Fruit fly (Drosophila melanogaster): ENCODE data around the gene mthl10.

Gene mthl10

dm6 chr3L:294841-295408, 47.8 kb downstream of the mthl10 start (continued):
- TF ChIP-seq CG17361 (GFP tag; IDR thresholded peaks at IDR 0.05) = peak; percentile 64
- no peak for TF ChIP-seq gsb (GFP tag; IDR thresholded peaks at IDR 0.05)
- TF ChIP-seq unc-4 (GFP tag; IDR thresholded peaks at IDR 0.05; ENCODE audit: partially characterized antibody) = no peak
- no peak for TF ChIP-seq ci (GFP tag; IDR thresholded peaks at IDR 0.05)
- TF ChIP-seq Xrp1 (GFP tag; IDR thresholded peaks at IDR 0.05) = peak; percentile 49; the same call in 1 of the 2 replicates
- no peak for TF ChIP-seq CrebB (tag; optimal IDR thresholded peaks at IDR 0.05)
- no peak for TF ChIP-seq CG8089 (GFP tag; optimal IDR thresholded peaks at IDR 0.05)
- TF ChIP-seq Spps (tag; optimal IDR thresholded peaks at IDR 0.05) = peak; percentile 37
- no peak for TF ChIP-seq btn (GFP tag; optimal IDR thresholded peaks at IDR 0.05)
- peak; percentile 22 for TF ChIP-seq jumu (GFP tag; optimal IDR thresholded peaks at IDR 0.05)
- no peak for TF ChIP-seq bbx (GFP tag; IDR thresholded peaks at IDR 0.05; ENCODE audit: partially characterized antibody)
- TF ChIP-seq sc (optimal IDR thresholded peaks at IDR 0.05) = no peak
- peak; percentile 29 for TF ChIP-seq sc (GFP tag; optimal IDR thresholded peaks at IDR 0.05)
- no peak for TF ChIP-seq al (GFP tag; IDR thresholded peaks at IDR 0.05)
- no peak for TF ChIP-seq wor (GFP tag; IDR thresholded peaks at IDR 0.05)
- no peak for TF ChIP-seq gcm2 (GFP tag; optimal IDR thresholded peaks at IDR 0.05)
- no peak for TF ChIP-seq disco-r (GFP tag; optimal IDR thresholded peaks at IDR 0.05)
- peak in 1 of 2 experiments; percentile 31 for TF ChIP-seq Pdp1 (GFP tag; optimal IDR thresholded peaks at IDR 0.05)
- TF ChIP-seq tin (GFP tag; optimal IDR thresholded peaks at IDR 0.05) = peak; percentile 42
- no peak for TF ChIP-seq Fer2 (tag; optimal IDR thresholded peaks at IDR 0.05)
- no peak for TF ChIP-seq Scr (GFP tag; IDR thresholded peaks at IDR 0.05; ENCODE audit: partially characterized antibody)
- no peak for TF ChIP-seq usp (GFP tag; optimal IDR thresholded peaks at IDR 0.05)
- TF ChIP-seq Kr (GFP tag; optimal IDR thresholded peaks at IDR 0.05) = no peak
- no peak for TF ChIP-seq stwl (tag; optimal IDR thresholded peaks at IDR 0.05)
- no peak for TF ChIP-seq Bgb (GFP tag; IDR thresholded peaks at IDR 0.05; ENCODE audit: partially characterized antibody)
- TF ChIP-seq row (GFP tag; IDR thresholded peaks at IDR 0.05) = peak; percentile 32; the same call in 2 of the 3 replicates
- no peak for TF ChIP-seq pros (GFP tag; optimal IDR thresholded peaks at IDR 0.05)
- no peak for TF ChIP-seq jigr1 (GFP tag; IDR thresholded peaks at IDR 0.05)
- no peak for TF ChIP-seq CG9817 (tag; optimal IDR thresholded peaks at IDR 0.05)
- no peak for TF ChIP-seq CG1792 (GFP tag; optimal IDR thresholded peaks at IDR 0.05)
- TF ChIP-seq luna (GFP tag; optimal IDR thresholded peaks at IDR 0.05) = no peak
- peak; percentile 27 for TF ChIP-seq CG4820 (GFP tag; optimal IDR thresholded peaks at IDR 0.05)
- TF ChIP-seq Gsc (GFP tag; IDR thresholded peaks at IDR 0.05) = no peak
- no peak for TF ChIP-seq CG6175 (GFP tag; IDR thresholded peaks at IDR 0.05)
- no peak for TF ChIP-seq YL-1 (GFP tag; optimal IDR thresholded peaks at IDR 0.05)
- no peak for TF ChIP-seq MBD-R2 (GFP tag; IDR thresholded peaks at IDR 0.05)
- TF ChIP-seq CG14050 (GFP tag; IDR thresholded peaks at IDR 0.05) = no peak
- TF ChIP-seq CG30431 (GFP tag; optimal IDR thresholded peaks at IDR 0.05) = no peak
- no peak for TF ChIP-seq fu2 (GFP tag; optimal IDR thresholded peaks at IDR 0.05)
- no peak for TF ChIP-seq wek (GFP tag; optimal IDR thresholded peaks at IDR 0.05)
- TF ChIP-seq gt (GFP tag; IDR thresholded peaks at IDR 0.05) = no peak
- no peak for TF ChIP-seq pb (GFP tag; optimal IDR thresholded peaks at IDR 0.05)
- TF ChIP-seq CTCF (GFP tag; optimal IDR thresholded peaks at IDR 0.05) = no peak
- no peak for TF ChIP-seq CG13296 (GFP tag; optimal IDR thresholded peaks at IDR 0.05)
- no peak for TF ChIP-seq CG34376 (GFP tag; optimal IDR thresholded peaks at IDR 0.05)
- no peak for TF ChIP-seq Sin3A (optimal IDR thresholded peaks at IDR 0.05)
- TF ChIP-seq Nf-YB (GFP tag; optimal IDR thresholded peaks at IDR 0.05) = peak; percentile 15
- TF ChIP-seq slbo (GFP tag; IDR thresholded peaks at IDR 0.05) = no peak
- TF ChIP-seq crc (GFP tag; optimal IDR thresholded peaks at IDR 0.05) = no peak
- TF ChIP-seq Ada2b (GFP tag; IDR thresholded peaks at IDR 0.05) = no peak
- no peak for TF ChIP-seq NC2α (GFP tag; optimal IDR thresholded peaks at IDR 0.05)
- TF ChIP-seq Dll (GFP tag; IDR thresholded peaks at IDR 0.05; ENCODE audit: partially characterized antibody) = no peak
- TF ChIP-seq CG32767 (GFP tag; IDR thresholded peaks at IDR 0.05) = no peak
